Fruit fly (Drosophila melanogaster): Measurements from ENCODE around the gene CG3632.

Gene CG3632

DNA sequence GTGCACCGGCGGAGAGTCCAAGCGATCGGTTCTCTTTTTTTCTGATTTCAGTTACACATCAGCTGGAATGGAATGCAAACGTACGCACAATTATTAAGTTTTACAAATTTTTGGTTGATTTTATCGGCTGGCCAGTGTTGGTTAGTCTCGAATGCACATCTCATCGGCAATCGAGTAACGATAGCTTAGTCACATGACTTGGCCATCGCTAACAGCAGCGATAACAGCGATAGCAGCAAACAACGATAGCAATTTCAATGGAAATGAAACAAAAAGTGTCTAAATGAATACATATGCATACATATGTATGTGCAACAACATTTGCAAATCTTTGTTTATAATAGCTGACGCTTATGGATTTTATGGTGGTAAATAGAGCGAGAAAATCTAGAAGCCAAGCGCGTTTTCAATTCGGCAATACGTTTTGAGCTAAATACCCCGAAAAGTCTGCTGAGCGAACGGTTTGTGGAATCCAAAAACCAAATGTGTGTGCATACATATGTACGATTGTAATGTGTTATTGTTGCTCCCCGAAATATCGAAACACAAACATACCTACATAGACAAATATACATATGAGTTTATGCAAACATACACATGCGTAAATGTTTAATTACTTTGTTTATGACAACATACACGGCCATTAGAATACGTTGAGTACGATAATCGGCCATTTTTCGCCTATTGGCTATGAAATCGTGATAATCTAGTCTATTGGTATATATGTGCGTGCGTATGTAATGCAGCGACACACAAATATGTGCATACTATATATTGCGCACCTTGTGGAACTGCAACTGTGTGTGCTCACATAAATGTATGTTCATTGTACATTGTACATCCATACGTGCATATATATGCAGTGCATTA, at the start of gene CG3632:
Gene CG3632, plus strand, starts transcription at position 249 of the 870 bp plus-strand sequence.
- TF ChIP-seq EcR (GFP tag; optimal IDR thresholded peaks at IDR 0.05): no peak

DNA sequence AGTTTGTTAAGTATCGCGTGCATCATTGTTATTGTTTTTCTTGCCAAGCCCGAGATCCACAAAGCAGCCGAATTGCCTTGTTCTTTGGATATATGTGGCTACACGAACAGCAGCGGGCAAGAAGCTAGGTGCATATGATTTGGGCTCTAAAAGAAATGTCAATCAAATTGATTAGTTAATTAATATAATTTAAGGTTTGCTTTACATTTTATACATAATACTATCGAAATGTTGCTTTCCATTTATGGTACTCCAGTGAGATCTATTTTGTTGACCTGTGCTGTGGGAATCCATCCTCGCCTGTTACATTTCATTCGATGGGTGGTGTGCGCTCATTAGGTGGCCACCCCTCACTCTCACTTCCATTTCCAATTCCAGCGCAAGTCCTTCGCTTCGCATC, 33.1 kb upstream of the CG3632 start:
- TF ChIP-seq EcR (GFP tag; optimal IDR thresholded peaks at IDR 0.05) (no peak), usp (GFP tag; optimal IDR thresholded peaks at IDR 0.05) (no peak), pan (optimal IDR thresholded peaks at IDR 0.05) (no peak), CG8478 (optimal IDR thresholded peaks at IDR 0.05) (no peak), psq (optimal IDR thresholded peaks at IDR 0.05) (no peak), Dll (optimal IDR thresholded peaks at IDR 0.05) (no peak)

DNA sequence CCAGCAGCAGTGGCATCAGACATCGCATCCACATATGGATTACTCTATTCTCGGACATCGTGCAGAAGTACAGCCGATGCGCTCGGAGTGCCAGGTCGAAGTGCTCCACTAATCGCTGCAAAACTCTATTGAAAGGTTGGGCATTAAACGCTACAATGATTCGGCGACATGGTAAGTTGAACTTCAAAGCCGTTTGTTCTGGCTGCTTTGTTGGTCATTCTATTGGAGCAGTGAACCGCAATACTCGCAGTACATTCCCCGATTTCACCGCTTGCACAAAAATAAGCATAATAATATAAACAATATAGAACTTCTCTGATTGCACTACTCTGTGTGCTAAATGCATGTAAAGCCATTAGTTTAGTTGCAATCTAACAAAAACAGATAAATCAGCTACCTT, 30.0 kb upstream of the CG3632 start, which contains the start of gene CG12507:
Gene CG12507, minus strand, starts transcription at position 101 of the 400 bp plus-strand sequence.
- TF ChIP-seq CG8478 (optimal IDR thresholded peaks at IDR 0.05) (no peak), pan (optimal IDR thresholded peaks at IDR 0.05) (no peak), EcR (GFP tag; optimal IDR thresholded peaks at IDR 0.05) (no peak), psq (optimal IDR thresholded peaks at IDR 0.05) (no peak), usp (GFP tag; optimal IDR thresholded peaks at IDR 0.05) (no peak), Dll (optimal IDR thresholded peaks at IDR 0.05) (no peak)

DNA sequence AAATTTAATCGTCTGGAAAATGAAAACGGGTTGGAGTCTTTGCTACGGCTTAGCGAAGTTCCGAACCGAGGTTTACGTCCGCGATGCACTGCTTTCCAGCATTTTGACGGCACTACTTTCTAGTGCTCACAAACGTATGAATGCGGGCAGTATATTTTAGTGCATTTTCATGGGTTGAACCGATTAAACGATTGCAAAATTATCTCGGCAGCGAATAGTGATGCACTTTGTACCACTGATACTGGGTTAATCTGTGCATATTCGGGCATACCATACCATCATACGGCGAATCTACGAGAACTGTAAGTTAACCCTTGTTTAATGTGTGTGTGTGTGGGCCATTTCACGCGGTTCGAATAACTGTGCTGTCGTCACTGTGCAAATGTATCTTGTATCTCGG, 25.7 kb upstream of the CG3632 start, which contains the start of gene Mfe2:
Gene Mfe2, plus strand, starts transcription at position 157 of the 400 bp plus-strand sequence.
- TF ChIP-seq pan (optimal IDR thresholded peaks at IDR 0.05): no peak
- TF ChIP-seq EcR (GFP tag; optimal IDR thresholded peaks at IDR 0.05): no peak

DNA sequence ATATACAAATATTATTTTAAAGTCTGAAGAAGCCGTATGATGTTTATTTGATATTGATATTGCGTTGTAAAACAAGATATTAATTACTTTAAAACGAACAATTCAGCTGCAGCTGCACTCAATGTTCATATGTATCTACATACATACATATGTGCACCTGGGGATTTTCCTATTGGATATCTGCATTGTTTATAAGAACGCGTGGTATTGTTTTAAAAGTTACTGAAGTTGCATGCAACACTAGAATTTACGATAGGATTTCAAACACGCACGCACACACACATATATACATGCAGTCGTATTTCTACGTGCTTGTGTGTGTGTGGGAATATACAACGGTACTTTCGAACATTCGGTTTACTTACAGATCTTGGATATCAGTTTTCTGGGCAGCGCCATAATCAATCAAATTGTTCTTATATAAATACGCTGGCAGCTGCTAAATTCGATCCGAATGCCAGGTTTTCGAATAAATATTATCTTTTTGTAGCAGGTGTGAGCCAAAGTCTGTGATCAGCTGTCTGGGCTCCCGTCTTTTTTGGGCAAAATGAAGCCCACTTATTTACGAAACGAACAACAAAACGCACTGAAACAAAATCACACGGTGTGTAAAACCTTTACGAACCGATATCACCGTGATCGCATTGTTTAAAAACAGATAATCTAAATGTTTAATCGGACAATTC, 21.2 kb upstream of the CG3632 start:
- TF ChIP-seq EcR (GFP tag; optimal IDR thresholded peaks at IDR 0.05): no peak
- TF ChIP-seq usp (GFP tag; optimal IDR thresholded peaks at IDR 0.05): no peak
- TF ChIP-seq CG8478 (optimal IDR thresholded peaks at IDR 0.05): no peak
- TF ChIP-seq pan (optimal IDR thresholded peaks at IDR 0.05): no peak
- TF ChIP-seq Dll (optimal IDR thresholded peaks at IDR 0.05): no peak
- TF ChIP-seq psq (optimal IDR thresholded peaks at IDR 0.05): no peak

DNA sequence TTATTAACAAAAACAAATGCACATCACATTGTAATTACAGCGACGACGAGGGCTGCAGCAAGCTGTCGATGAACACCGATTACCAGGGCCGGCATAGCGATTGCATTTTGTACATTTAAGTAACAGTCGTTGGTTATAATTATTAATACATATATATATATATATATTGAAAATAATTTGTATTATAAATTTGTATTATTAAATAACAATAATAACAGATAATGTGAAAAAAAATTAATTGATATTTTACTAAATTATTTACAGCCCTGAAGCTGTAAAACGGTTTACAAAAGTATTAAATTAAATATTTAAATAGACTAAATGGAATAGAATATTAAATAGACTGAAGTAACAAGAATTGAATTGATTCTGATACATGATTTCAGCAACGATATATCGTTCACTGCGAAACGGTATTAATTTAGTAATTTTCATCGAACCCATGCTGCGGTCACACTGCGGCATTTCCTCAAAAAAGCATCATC, 20.6 kb upstream of the CG3632 start, which contains the start of the genes kat80 and Prosalpha4:
Gene kat80, minus strand, starts transcription at position 327 of the 485 bp plus-strand sequence.
Gene Prosalpha4, plus strand, starts transcription at position 417 of the 485 bp plus-strand sequence.
- TF ChIP-seq EcR (GFP tag; optimal IDR thresholded peaks at IDR 0.05) (no peak), pan (optimal IDR thresholded peaks at IDR 0.05) (no peak), Dll (optimal IDR thresholded peaks at IDR 0.05) (no peak), CG8478 (optimal IDR thresholded peaks at IDR 0.05) (no peak), psq (optimal IDR thresholded peaks at IDR 0.05) (no peak), usp (GFP tag; optimal IDR thresholded peaks at IDR 0.05) (no peak)

DNA sequence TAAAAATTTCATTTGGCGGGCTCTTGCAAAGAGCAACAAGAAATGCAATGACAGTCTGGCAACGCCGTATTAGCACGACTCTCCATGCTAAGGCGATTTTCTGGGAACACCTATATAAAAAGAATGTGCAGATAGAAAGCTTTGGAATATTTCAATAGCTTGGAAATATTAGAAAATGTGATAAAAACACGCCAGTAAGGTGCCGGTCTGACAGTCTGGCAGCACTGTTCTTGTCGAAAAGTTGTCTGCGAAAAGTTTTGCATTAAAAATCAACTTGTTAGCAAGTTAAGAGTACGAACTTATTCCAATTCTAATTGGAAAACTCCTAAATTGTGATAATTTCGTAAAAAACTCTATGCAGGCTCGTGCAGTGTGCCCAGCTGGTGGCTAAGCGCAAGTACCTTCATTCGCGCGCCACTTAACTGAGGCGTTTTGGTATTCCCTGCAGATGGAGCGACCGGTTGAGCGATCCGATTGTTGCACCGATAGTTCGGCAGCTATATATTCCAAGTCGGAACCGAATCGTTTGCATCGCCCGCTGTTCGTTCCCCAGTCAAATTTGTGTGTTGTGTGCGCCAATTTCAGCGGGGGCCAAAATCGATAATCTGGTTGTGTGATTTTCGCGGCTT, 18.5 kb upstream of the CG3632 start, which contains the start of gene eas:
Gene eas, plus strand, starts transcription at position 451 of the 629 bp plus-strand sequence.
- no peak for TF ChIP-seq usp (GFP tag; optimal IDR thresholded peaks at IDR 0.05)

DNA sequence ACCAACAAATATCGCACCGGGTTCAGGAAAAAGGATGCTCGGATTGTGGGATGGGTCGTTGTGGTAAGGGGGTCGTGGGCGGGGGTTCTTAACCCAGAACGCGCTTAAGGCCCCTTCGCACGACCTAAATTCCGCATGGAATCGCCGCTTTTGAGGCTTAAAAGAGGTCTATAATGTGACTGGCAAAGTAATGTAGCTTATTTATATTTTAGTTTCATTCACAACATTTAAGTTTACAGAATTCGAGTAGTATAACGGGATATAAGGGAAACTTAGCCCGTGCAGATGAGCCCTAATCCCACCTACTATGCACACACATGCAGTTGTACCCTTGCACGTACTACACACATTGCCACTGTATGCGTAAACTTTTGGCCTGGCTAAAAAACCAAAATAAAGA, 17.7 kb upstream of the CG3632 start:
- no peak for TF ChIP-seq psq (optimal IDR thresholded peaks at IDR 0.05)
- TF ChIP-seq Dll (optimal IDR thresholded peaks at IDR 0.05): no peak
- no peak for TF ChIP-seq pan (optimal IDR thresholded peaks at IDR 0.05)
- no peak for TF ChIP-seq usp (GFP tag; optimal IDR thresholded peaks at IDR 0.05)
- no peak for TF ChIP-seq EcR (GFP tag; optimal IDR thresholded peaks at IDR 0.05)
- TF ChIP-seq CG8478 (optimal IDR thresholded peaks at IDR 0.05): no peak

DNA sequence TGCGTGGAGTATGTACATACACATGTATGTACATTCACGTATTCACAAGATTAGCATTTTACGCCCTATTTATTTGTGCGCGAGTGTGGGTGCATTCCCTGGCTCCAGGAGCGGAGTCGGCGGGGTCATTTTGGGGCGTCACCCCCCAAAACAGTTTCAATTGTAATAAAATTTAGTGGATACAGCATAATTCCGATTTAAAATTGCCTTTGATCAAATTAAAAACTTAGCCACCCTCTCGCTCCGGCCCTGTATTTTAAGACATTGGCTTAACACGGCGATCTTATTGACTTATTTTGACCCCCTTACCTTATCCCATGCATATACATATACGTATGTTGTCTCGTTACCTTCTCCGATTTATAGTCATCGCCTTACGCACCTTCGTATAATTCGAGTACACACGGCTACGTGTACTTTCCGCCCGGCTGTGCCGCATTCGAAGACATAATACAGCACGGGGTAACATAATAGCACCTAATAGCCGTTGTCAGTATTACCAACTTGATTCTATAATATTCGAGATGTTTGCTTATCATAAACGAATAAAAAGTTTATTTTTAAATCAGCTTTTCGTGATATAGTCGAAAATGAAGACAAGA, 17.0 kb upstream of the CG3632 start:
- no peak for TF ChIP-seq pan (optimal IDR thresholded peaks at IDR 0.05)
- TF ChIP-seq usp (GFP tag; optimal IDR thresholded peaks at IDR 0.05): no peak
- no peak for TF ChIP-seq Dll (optimal IDR thresholded peaks at IDR 0.05)
- no peak for TF ChIP-seq CG8478 (optimal IDR thresholded peaks at IDR 0.05)
- TF ChIP-seq EcR (GFP tag; optimal IDR thresholded peaks at IDR 0.05): no peak
- TF ChIP-seq psq (optimal IDR thresholded peaks at IDR 0.05): no peak

DNA sequence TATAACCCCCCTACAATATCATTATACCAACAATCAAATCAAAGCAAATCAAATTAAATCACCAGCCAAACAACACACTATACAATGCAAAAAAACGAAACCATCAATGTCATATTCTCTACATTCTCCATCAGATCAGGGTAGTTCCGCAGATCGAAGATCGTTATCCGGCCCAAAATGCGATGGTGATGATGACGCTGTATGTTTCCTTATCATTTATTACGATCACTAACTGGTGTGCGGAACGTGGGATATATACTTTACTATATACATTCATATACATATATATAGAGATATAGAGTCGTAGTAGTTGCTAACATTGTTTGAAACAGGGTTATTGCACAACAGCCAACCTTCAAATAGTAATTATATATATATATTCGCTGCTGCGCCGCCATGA, 15.2 kb upstream of the CG3632 start:
- no peak for TF ChIP-seq CG8478 (optimal IDR thresholded peaks at IDR 0.05)
- no peak for TF ChIP-seq EcR (GFP tag; optimal IDR thresholded peaks at IDR 0.05)

DNA sequence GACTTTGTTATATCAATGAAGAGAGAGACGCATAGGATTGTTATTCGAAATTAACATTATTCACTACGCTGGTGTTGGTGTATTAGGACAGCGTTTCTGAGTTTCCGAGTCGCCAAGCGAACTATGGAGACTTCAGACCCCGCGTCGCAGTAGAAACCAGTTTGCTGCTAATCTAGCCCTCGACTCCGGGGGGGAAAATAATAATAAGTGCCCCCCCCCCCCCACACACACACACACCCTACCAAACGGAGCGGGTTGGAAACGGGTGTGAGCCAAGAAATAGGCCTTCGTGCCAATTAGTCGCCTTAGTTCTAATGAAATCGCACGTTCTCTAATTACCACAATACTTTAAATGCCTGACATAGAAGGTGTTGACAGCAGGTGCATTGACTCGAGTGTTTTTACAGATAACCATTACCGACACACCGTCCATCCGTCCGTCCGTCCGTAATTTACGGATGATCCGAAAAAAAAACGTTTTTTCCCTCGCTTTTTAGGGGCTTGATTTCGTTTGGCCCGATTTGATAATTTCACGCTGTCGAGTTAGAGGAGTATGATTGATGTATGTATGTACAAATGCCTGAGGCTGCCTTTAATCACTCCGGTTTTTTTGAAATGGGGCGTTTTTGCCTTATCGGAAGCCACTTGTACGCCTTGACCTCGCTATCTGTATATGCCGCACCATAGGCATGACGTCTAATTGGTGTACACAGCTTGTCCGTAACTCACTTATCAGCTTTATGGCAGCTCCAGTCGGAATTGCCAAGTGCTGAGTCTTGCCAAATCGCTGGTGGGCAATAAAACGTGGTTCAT, 14.5 kb upstream of the CG3632 start:
- no peak for TF ChIP-seq pan (optimal IDR thresholded peaks at IDR 0.05)

All from whole organism.